Worm (Caenorhabditis elegans): Measurements from ENCODE around the gene F22B3.5.
"Not testable (repeated sequence)": the region's sequence is repeated elsewhere in the genome, so short reads cannot be mapped to it uniquely, and the experiment has no call there.

ce11 chrIV:11416724-11417123 is at the start of gene F22B3.5:
- TF ChIP-seq nhr-232, ceh-14, odd-2, Y22D7AL.16, tbx-2, dve-1, nhr-11, ztf-16, tbx-7 (tag; optimal IDR thresholded peaks at IDR 0.05): not testable (repeated sequence)

Data from whole organism, late embryonic.